Worm (Caenorhabditis elegans): ENCODE measurements around the gene hdl-2.

hdl-2 gene

DNA sequence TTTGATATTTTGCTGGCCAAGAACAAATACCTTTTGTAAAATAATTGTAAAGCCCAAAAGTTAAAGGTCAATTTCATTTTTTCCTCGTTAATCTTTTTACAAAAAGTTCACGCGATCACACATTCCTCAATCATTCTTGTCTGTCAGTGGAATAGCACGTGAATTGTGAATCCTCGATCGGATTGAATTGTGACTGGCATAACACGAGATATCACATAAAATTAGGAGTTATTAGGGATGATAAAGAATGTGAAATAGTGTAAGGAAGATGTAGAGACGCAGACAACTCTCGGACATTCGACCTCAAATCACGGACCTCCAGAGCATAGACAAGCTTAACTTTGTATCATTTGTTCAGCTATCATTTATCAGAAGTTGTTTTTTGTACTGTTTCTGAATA is 32.2 kb downstream of the hdl-2 start, which contains the start of gene C27B7.6:
C27B7.6 (minus strand) TSS at position 182 of the 400 bp plus-strand sequence.
- no peak for TF ChIP-seq F55B11.4 (tag; optimal IDR thresholded peaks at IDR 0.05; ENCODE audit: borderline replicate concordance, insufficient read depth)

DNA sequence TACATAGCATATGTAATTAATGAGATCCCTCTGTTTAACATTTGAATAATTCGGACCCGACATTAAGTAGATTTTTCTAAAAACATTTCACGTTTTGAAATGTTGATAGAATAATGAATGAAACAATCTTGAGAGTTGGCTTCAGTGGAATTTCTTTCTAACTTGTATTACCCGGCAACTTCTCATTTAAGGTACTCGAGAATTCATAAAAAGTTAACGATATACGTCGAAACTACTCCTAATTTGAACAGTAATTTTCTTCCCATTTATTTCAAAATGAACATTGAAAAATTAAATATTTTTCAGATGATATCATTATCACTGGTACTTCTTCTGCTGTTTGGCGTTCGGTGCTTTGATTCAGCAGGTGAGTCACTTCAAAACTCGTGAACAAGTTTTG is 32.8 kb downstream of the hdl-2 start, which contains the start of gene C27B7.7:
C27B7.7 (plus strand) TSS at position 301 of the 400 bp plus-strand sequence.
- TF ChIP-seq ceh-100 (GFP tag; IDR thresholded peaks at IDR 0.05) (no peak), B0336.3 (GFP tag; IDR thresholded peaks at IDR 0.05) (no peak)

DNA sequence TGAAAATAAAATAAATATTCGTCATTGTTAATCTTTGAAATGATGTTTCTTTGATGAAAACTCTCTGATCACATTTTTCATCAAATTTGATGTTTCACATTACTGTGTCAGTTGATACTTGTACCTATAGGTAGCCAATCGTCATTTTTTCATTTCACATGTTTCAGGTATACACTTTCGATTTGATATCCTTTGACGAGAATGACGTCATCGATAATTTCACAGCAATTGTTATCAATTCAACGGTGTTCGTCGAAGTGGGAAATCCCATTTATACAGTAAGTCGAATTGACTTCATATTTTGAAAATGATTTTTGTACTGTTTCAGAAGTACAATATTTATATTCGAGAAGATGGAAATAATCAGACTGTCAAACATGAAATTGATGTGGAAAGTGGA is 40.2 kb downstream of the hdl-2 start:
- TF ChIP-seq atf-7 (tag; optimal IDR thresholded peaks at IDR 0.05) (peak; percentile 88), dox-1 (GFP tag; IDR thresholded peaks at IDR 0.05) (no peak)

DNA sequence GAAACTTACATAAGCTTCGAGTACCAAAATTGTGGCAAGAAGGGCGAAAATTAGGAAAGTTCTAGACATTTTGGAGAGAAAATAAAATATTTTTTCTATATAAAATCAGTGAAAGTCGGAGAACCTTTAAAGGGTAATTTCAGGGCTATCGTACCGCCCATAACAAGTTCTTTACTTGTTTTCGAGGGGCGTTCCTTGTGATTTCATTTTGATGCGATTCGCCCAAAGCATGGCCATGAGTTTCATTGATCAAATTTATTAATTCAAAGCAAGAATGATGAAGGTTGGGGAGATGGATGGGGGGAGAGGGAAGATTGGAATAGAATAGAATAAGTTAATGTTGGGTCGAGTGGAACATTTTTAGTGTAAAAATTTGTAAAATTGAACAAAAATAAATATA is 42.1 kb downstream of the hdl-2 start, which contains the start of gene C27B7.9:
C27B7.9 (minus strand) TSS at position 101 of the 400 bp plus-strand sequence.
- TF ChIP-seq snpc-3.4 (tag; optimal IDR thresholded peaks at IDR 0.05) (no peak), C17E4.6 (GFP tag; IDR thresholded peaks at IDR 0.05) (no peak), ceh-100 (GFP tag; IDR thresholded peaks at IDR 0.05) (no peak), ceh-58 (GFP tag; IDR thresholded peaks at IDR 0.05) (0 out of 2 replicates have a peak, but pooled peaks have one; percentile 31)

DNA sequence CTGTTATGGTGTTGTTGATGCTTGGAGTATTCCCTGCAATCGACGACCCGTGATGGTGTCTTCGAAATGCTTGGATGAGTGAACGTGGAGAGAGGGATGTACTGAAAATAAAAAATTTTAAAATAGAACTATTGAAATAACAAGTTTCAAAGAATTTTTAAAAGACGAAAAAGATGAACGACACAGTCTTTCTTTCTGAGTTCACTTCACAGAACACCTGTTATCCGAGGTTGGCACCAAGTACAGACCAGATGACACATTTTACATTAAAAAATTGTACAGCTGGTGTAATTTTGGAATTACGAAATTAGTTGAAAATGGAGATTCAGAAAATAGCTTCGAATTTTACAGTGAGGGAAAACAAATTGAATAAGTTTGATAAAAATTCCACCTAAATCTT is 44.8 kb downstream of the hdl-2 start, which contains the start of gene rap-1:
rap-1 (minus strand) TSS at position 101 of the 400 bp plus-strand sequence.
- TF ChIP-seq hmg-1.2 (GFP tag; IDR thresholded peaks at IDR 0.05) (no peak), nhr-90 (tag; optimal IDR thresholded peaks at IDR 0.05) (no peak), egrh-3 (GFP tag; IDR thresholded peaks at IDR 0.05) (no peak), pha-4 (tag; optimal IDR thresholded peaks at IDR 0.05) (no peak), snpc-1.1 (tag; optimal IDR thresholded peaks at IDR 0.05; ENCODE audit: insufficient read depth) (no peak), sptf-2 (GFP tag; optimal IDR thresholded peaks at IDR 0.05) (no peak)

ce11 chrIV:8920284-8920806 is 46.4 kb downstream of the hdl-2 start:
- TF ChIP-seq sdz-38 (tag; optimal IDR thresholded peaks at IDR 0.05), result no peak
- TF ChIP-seq hmg-1.2 (GFP tag; IDR thresholded peaks at IDR 0.05), result peak; percentile 20; the same call in 1 of the 2 replicates

ce11 chrIV:8921166-8921565 is 47.2 kb downstream of the hdl-2 start:
- TF ChIP-seq rcor-1 (GFP tag; IDR thresholded peaks at IDR 0.05) (no peak), ztf-18 (tag; optimal IDR thresholded peaks at IDR 0.05) (no peak), madf-6 (GFP tag; IDR thresholded peaks at IDR 0.05) (no peak)

DNA sequence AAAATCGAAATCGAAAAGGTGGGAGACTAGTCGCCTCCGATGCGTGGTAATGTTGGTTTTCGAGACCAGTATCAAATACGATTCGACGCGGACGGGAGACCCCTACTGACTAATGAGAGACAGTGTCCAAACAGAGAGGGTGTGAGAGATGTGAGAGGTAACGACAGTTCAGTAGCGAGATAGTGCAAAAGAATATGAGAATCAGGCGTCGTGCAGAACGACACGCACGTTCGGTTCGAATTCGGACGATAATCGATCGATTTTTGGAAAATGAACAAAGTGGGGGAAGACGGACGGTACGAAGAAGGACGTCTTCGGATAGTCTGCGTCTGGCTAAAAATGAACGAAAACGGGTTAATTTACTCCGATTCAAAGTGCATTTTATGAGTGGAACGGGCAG is 48.0 kb downstream of the hdl-2 start, which contains the start of gene D1046.16:
D1046.16 (plus strand) TSS at position 195 of the 400 bp plus-strand sequence.
- TF ChIP-seq lsl-1 (GFP tag; optimal IDR thresholded peaks at IDR 0.05), result no peak
- no peak for TF ChIP-seq K12H6.12 (tag; optimal IDR thresholded peaks at IDR 0.05)
- TF ChIP-seq snpc-1.3 (tag; optimal IDR thresholded peaks at IDR 0.05; ENCODE audit: insufficient read depth), result no peak
- no peak for TF ChIP-seq attf-6 (GFP tag; IDR thresholded peaks at IDR 0.05)
- 0 out of 2 replicates have a peak, but pooled peaks have one; percentile 53 for TF ChIP-seq dox-1 (GFP tag; IDR thresholded peaks at IDR 0.05)
- TF ChIP-seq hrde-1 (tag; optimal IDR thresholded peaks at IDR 0.05; ENCODE audit: borderline replicate concordance), result no peak
- TF ChIP-seq ets-4 (GFP tag; optimal IDR thresholded peaks at IDR 0.05), result no peak
- no peak for TF ChIP-seq sdz-38 (tag; optimal IDR thresholded peaks at IDR 0.05)
- no peak for TF ChIP-seq ztf-6 (GFP tag; IDR thresholded peaks at IDR 0.05)
- TF ChIP-seq F49E8.2 (tag; optimal IDR thresholded peaks at IDR 0.05; ENCODE audit: insufficient read depth), result no peak
- no peak for TF ChIP-seq ztf-18 (tag; optimal IDR thresholded peaks at IDR 0.05)
- no peak for TF ChIP-seq ztf-22 (GFP tag; optimal IDR thresholded peaks at IDR 0.05)
- TF ChIP-seq fkh-3 (tag; optimal IDR thresholded peaks at IDR 0.05), result no peak
- no peak for TF ChIP-seq madf-3 (GFP tag; IDR thresholded peaks at IDR 0.05)
- TF ChIP-seq hmg-1.2 (GFP tag; IDR thresholded peaks at IDR 0.05), result peak; percentile 52; the same call in 1 of the 2 replicates
- TF ChIP-seq egl-44 (GFP tag; IDR thresholded peaks at IDR 0.05), result no peak
- TF ChIP-seq F39B2.1 (GFP tag; IDR thresholded peaks at IDR 0.05), result no peak
- no peak for TF ChIP-seq snpc-3.4 (tag; optimal IDR thresholded peaks at IDR 0.05)
- no peak for TF ChIP-seq madf-8 (GFP tag; conservative IDR thresholded peaks at IDR 0.05)
- no peak for TF ChIP-seq K11D2.4 (GFP tag; IDR thresholded peaks at IDR 0.05)
- no peak for TF ChIP-seq aptf-2 (GFP tag; conservative IDR thresholded peaks at IDR 0.05)

Data from whole organism, young adult.